Fruit fly (Drosophila melanogaster) S2 (cell line): ENCODE data around the gene Cyp12a5.

Experiments
- CG8478 ChIP-seq: fragments of >200 bp; optimal IDR thresholded peaks from 2 replicates; lab custom pipeline; 2018
- CTCF ChIP-seq, 2 experiments: fragments of >200 bp; optimal IDR thresholded peaks; 2 replicates each; lab custom pipeline; 2018

DNA sequence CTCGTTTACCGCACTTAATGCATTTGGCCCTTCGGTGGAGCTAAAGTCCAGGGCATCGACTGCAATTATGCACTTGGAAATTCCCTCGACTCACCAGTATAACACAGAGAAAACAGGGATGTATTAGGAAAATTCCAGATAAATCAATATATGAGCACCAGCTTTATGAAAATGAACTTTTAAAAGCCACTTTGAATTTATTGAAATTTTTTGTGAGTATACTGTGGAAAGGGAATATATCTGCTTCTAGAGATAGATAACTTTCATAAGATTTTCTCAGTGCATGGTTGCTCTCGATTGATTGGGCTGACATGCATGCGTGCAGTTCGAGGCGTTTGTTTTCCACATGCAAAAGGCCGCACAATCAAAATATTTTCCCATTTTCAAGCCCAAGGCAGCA is 26.6 kb upstream of the Cyp12a5 start:
- TF ChIP-seq CTCF (optimal IDR thresholded peaks at IDR 0.05; lab: Kevin White, UChicago) (no peak), CG8478 (lab: Kevin White, UChicago) (no peak)
